Worm (Caenorhabditis elegans): ENCODE measurements around the gene srd-48.

DNA sequence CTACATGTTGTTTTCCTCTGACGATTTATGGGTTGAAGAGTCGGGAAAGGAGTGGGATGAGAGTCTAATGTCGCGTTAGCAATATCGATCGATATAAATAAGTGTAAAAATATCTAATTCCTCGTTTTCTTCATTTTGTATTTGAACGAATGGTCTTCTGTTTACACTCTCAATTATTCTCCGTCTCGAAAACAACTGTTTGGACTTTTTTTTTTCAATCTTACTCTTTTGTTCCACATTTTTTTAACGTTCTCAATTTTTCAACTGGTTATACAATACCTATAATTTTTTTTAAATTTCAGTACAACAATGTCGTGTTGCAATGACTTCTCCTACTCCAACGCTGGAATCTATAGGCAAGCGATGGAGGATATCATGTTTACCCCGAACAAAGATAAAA lies 14.6 kb upstream of the srd-48 start, which contains the start of gene F17A2.13:
- no peak for TF ChIP-seq tbx-9 (tag; optimal IDR thresholded peaks at IDR 0.05; ENCODE audit: borderline replicate concordance)
- no peak for TF ChIP-seq lin-54 (GFP tag; optimal IDR thresholded peaks at IDR 0.05)
- no peak for TF ChIP-seq pha-4 (tag; optimal IDR thresholded peaks at IDR 0.05)
- TF ChIP-seq snpc-4 (GFP tag; optimal IDR thresholded peaks at IDR 0.05): no peak
- no peak for TF ChIP-seq snpc-4 (tag; optimal IDR thresholded peaks at IDR 0.05)
- no peak for TF ChIP-seq dpl-1 (GFP tag; optimal IDR thresholded peaks at IDR 0.05)
- no peak for TF ChIP-seq Y53G8AR.9 (GFP tag; conservative IDR thresholded peaks at IDR 0.05)
- TF ChIP-seq aptf-2 (GFP tag; conservative IDR thresholded peaks at IDR 0.05): no peak

Measured in whole organism, young adult.